Fruit fly (Drosophila melanogaster) whole organism, larva: ENCODE results near the gene CG34408.

ENCODE experiments used
- noc ChIP-seq: fragments of 200-800 bp; sonication (Bioruptor generic); optimal IDR thresholded peaks from 3 replicates; lab custom pipeline; 2019; ENCODE audit warnings: missing biosample characterization, mild to moderate bottlenecking, missing genetic modification characterization, moderate library complexity

The CG34408 gene

dm6 chrX:10242883-10243282 lies 23.0 kb downstream of the CG34408 start:
- no peak for TF ChIP-seq noc (tag; lab: Kevin White, UChicago)

dm6 chrX:10243540-10243939 lies 23.6 kb downstream of the CG34408 start:
- no peak for TF ChIP-seq noc (tag; lab: Kevin White, UChicago)

- no peak for TF ChIP-seq noc (tag; lab: Kevin White, UChicago)
These were observed 24.9 kb downstream of the CG34408 start for dm6 chrX:10244763-10245162.

dm6 chrX:10247366-10247765 lies 27.5 kb downstream of the CG34408 start:
- TF ChIP-seq noc (tag; lab: Kevin White, UChicago): no peak

dm6 chrX:10250017-10250416 lies 30.1 kb downstream of the CG34408 start:
- TF ChIP-seq noc (tag; lab: Kevin White, UChicago): no peak

dm6 chrX:10250659-10251058 lies 30.7 kb downstream of the CG34408 start:
- TF ChIP-seq noc (tag; lab: Kevin White, UChicago): no peak

dm6 chrX:10252745-10253144 lies 32.8 kb downstream of the CG34408 start:
- TF ChIP-seq noc (tag; lab: Kevin White, UChicago): no peak

- TF ChIP-seq noc (tag; lab: Kevin White, UChicago): no peak
These were observed 36.3 kb downstream of the CG34408 start for dm6 chrX:10256228-10256627.

- TF ChIP-seq noc (tag; lab: Kevin White, UChicago): no peak
These were observed 39.6 kb downstream of the CG34408 start for dm6 chrX:10259524-10259923.

dm6 chrX:10261172-10261571 lies 41.3 kb downstream of the CG34408 start:
- no peak for TF ChIP-seq noc (tag; lab: Kevin White, UChicago)

dm6 chrX:10263165-10263956 lies 43.5 kb downstream of the CG34408 start, which contains the start of gene Hk:
Gene Hk (minus strand): TSS chrX:10263485.
- peak; percentile 88 for TF ChIP-seq noc (tag; lab: Kevin White, UChicago)

dm6 chrX:10263957-10264248 lies 44.0 kb downstream of the CG34408 start:
- no peak for TF ChIP-seq noc (tag; lab: Kevin White, UChicago)

dm6 chrX:10265213-10266017 lies 45.5 kb downstream of the CG34408 start, which contains the start of gene CG12643:
Gene CG12643 (minus strand): TSS chrX:10265263.
- peak; percentile 95 for TF ChIP-seq noc (tag; lab: Kevin White, UChicago)

- no peak for TF ChIP-seq noc (tag; lab: Kevin White, UChicago)
These were observed 46.1 kb downstream of the CG34408 start for dm6 chrX:10266018-10266384.
